Worm (Caenorhabditis elegans): Measurements from ENCODE around the gene lin-23.

lin-23 gene

ce11 chrII:6366696-6367095 is 4.4 kb upstream of the lin-23 start, which contains the start of gene ctsa-4.1:
Gene ctsa-4.1 (plus strand): TSS chrII:6366996.
- TF ChIP-seq F13C5.2 (tag; optimal IDR thresholded peaks at IDR 0.05): no peak
- TF ChIP-seq ets-7 (tag; optimal IDR thresholded peaks at IDR 0.05): no peak
- TF ChIP-seq scrt-1 (GFP tag; IDR thresholded peaks at IDR 0.05): no peak
- no peak for TF ChIP-seq ceh-36 (tag; optimal IDR thresholded peaks at IDR 0.05)
- no peak for TF ChIP-seq hnd-1 (tag; optimal IDR thresholded peaks at IDR 0.05)
- TF ChIP-seq hmg-4 (GFP tag; optimal IDR thresholded peaks at IDR 0.05): no peak
- TF ChIP-seq sea-1 (GFP tag; conservative IDR thresholded peaks at IDR 0.05): no peak
- no peak for TF ChIP-seq tbx-37 (GFP tag; conservative IDR thresholded peaks at IDR 0.05)
- no peak for TF ChIP-seq ceh-13 (GFP tag; optimal IDR thresholded peaks at IDR 0.05)
- no peak for TF ChIP-seq ama-1 (optimal IDR thresholded peaks at IDR 0.05)
- TF ChIP-seq tra-4 (tag; optimal IDR thresholded peaks at IDR 0.05): no peak
- TF ChIP-seq hmbx-1 (tag; optimal IDR thresholded peaks at IDR 0.05): no peak

DNA sequence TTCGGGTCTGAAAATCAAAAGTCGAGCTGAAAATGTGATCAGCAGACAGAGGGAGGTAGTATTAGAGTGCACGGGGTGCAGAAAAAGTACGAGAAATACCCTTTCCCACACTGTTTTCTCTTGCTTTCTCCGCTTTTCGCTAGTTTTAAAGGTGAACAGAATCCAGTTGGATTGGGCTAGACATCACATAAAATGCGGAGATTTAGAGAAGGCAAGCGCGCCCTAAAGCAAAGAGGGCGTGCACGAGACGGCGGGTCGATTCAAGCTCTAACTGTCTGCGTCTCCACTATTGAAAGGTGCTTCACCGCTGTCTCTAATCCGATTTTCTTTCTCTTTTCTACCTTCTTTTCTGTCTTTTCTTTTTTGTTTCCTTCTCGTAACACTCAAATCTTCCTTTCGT is 993 bp upstream of the lin-23 start:
- peak; percentile 27 for TF ChIP-seq ceh-36 (tag; optimal IDR thresholded peaks at IDR 0.05)
- no peak for TF ChIP-seq ets-7 (tag; optimal IDR thresholded peaks at IDR 0.05)
- TF ChIP-seq sea-1 (GFP tag; conservative IDR thresholded peaks at IDR 0.05): no peak
- no peak for TF ChIP-seq pes-1 (GFP tag; IDR thresholded peaks at IDR 0.05)
- TF ChIP-seq hmg-4 (GFP tag; optimal IDR thresholded peaks at IDR 0.05): peak; percentile 50

- TF ChIP-seq tbx-37 (GFP tag; conservative IDR thresholded peaks at IDR 0.05) (no peak), ceh-36 (tag; optimal IDR thresholded peaks at IDR 0.05) (no peak), tbx-11 (GFP tag; IDR thresholded peaks at IDR 0.05) (no peak), hmg-4 (GFP tag; optimal IDR thresholded peaks at IDR 0.05) (no peak), ama-1 (optimal IDR thresholded peaks at IDR 0.05) (no peak), F13C5.2 (tag; optimal IDR thresholded peaks at IDR 0.05) (no peak), sea-1 (GFP tag; conservative IDR thresholded peaks at IDR 0.05) (no peak), hmbx-1 (tag; optimal IDR thresholded peaks at IDR 0.05) (no peak), B0310.2 (tag; optimal IDR thresholded peaks at IDR 0.05) (no peak), aly-1 (tag; optimal IDR thresholded peaks at IDR 0.05) (no peak)
Measured at ce11 chrII:6373361-6373760, 2.3 kb downstream of the lin-23 start.

- TF ChIP-seq hmbx-1 (tag; optimal IDR thresholded peaks at IDR 0.05) (no peak), tra-4 (tag; optimal IDR thresholded peaks at IDR 0.05) (no peak), hnd-1 (tag; optimal IDR thresholded peaks at IDR 0.05) (no peak), B0310.2 (tag; optimal IDR thresholded peaks at IDR 0.05) (no peak), hmg-4 (GFP tag; optimal IDR thresholded peaks at IDR 0.05) (no peak), ama-1 (optimal IDR thresholded peaks at IDR 0.05) (no peak), ets-7 (tag; optimal IDR thresholded peaks at IDR 0.05) (no peak), scrt-1 (GFP tag; IDR thresholded peaks at IDR 0.05) (no peak), flt-1 (GFP tag; IDR thresholded peaks at IDR 0.05) (no peak), pes-1 (GFP tag; IDR thresholded peaks at IDR 0.05) (no peak), F13C5.2 (tag; optimal IDR thresholded peaks at IDR 0.05) (no peak), aly-1 (tag; optimal IDR thresholded peaks at IDR 0.05) (no peak), sea-1 (GFP tag; conservative IDR thresholded peaks at IDR 0.05) (no peak), tbx-11 (GFP tag; IDR thresholded peaks at IDR 0.05) (no peak), ceh-13 (GFP tag; optimal IDR thresholded peaks at IDR 0.05) (no peak), ceh-36 (tag; optimal IDR thresholded peaks at IDR 0.05) (no peak), tbx-37 (GFP tag; conservative IDR thresholded peaks at IDR 0.05) (no peak)
Measured at ce11 chrII:6374646-6375045, 3.5 kb downstream of the lin-23 start.

DNA sequence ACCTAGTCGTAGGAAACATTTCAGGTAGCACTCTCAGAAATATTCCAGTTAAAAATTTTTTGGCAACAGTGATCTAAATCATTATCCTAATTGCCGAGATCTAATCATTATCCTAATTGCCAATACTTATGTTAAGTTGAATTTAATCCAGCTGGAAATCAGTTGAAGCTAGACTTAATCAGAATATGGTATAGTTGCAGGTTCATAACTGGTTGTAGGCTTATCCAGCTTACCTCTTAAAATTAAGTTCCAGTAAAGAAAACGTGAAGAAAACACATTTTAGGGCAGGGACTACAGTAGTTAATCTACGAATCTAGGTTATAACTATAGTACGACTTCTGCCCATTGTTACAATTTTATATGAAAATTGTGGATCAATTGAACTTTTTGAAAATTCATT is 5.6 kb downstream of the lin-23 start:
- TF ChIP-seq ceh-36 (tag; optimal IDR thresholded peaks at IDR 0.05) (no peak), hmbx-1 (tag; optimal IDR thresholded peaks at IDR 0.05) (no peak), tbx-37 (GFP tag; conservative IDR thresholded peaks at IDR 0.05) (no peak), pes-1 (GFP tag; IDR thresholded peaks at IDR 0.05) (no peak), flt-1 (GFP tag; IDR thresholded peaks at IDR 0.05) (no peak), aly-1 (tag; optimal IDR thresholded peaks at IDR 0.05) (no peak), hnd-1 (tag; optimal IDR thresholded peaks at IDR 0.05) (no peak), scrt-1 (GFP tag; IDR thresholded peaks at IDR 0.05) (no peak), ama-1 (optimal IDR thresholded peaks at IDR 0.05) (no peak), tra-4 (tag; optimal IDR thresholded peaks at IDR 0.05) (no peak), hmg-4 (GFP tag; optimal IDR thresholded peaks at IDR 0.05) (no peak)

DNA sequence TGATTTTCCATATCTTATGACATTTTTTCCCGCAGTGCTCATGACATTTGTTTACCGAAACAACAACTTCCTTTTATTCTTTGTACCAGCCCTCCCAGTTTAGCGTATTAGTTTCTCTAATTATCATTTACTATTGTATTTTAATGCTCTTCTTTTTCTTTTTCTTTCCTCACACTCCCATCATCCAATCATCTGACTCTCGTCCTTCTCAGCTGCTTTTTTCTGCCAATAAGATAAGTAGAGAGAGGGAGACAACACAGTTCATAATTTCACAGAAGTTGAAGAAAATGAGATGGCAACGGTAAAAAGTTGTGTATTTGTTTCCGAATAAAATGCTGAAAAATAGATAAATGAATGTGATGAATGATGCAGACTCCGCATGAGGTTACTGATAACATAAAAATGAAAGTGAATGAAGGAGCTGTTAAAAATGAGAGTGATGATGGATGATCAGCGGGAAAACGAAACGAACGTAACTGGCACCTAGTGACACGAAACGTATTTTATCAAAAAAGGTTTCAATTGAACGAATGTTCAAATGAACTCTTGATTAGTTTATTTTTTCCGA is 6.4 kb downstream of the lin-23 start:
- TF ChIP-seq tbx-37 (GFP tag; conservative IDR thresholded peaks at IDR 0.05): no peak
- TF ChIP-seq pes-1 (GFP tag; IDR thresholded peaks at IDR 0.05): no peak
- no peak for TF ChIP-seq tra-4 (tag; optimal IDR thresholded peaks at IDR 0.05)

- TF ChIP-seq pes-1 (GFP tag; IDR thresholded peaks at IDR 0.05): no peak
- no peak for TF ChIP-seq hmg-4 (GFP tag; optimal IDR thresholded peaks at IDR 0.05)
- no peak for TF ChIP-seq ceh-13 (GFP tag; optimal IDR thresholded peaks at IDR 0.05)
- TF ChIP-seq F13C5.2 (tag; optimal IDR thresholded peaks at IDR 0.05): no peak
- TF ChIP-seq ets-7 (tag; optimal IDR thresholded peaks at IDR 0.05): no peak
- no peak for TF ChIP-seq tbx-11 (GFP tag; IDR thresholded peaks at IDR 0.05)
- no peak for TF ChIP-seq tra-4 (tag; optimal IDR thresholded peaks at IDR 0.05)
- TF ChIP-seq tbx-37 (GFP tag; conservative IDR thresholded peaks at IDR 0.05): no peak
- TF ChIP-seq sea-1 (GFP tag; conservative IDR thresholded peaks at IDR 0.05): no peak
- no peak for TF ChIP-seq B0310.2 (tag; optimal IDR thresholded peaks at IDR 0.05)
- no peak for TF ChIP-seq hmbx-1 (tag; optimal IDR thresholded peaks at IDR 0.05)
- no peak for TF ChIP-seq hnd-1 (tag; optimal IDR thresholded peaks at IDR 0.05)
- no peak for TF ChIP-seq scrt-1 (GFP tag; IDR thresholded peaks at IDR 0.05)
- no peak for TF ChIP-seq aly-1 (tag; optimal IDR thresholded peaks at IDR 0.05)
- TF ChIP-seq flt-1 (GFP tag; IDR thresholded peaks at IDR 0.05): no peak
- no peak for TF ChIP-seq ama-1 (optimal IDR thresholded peaks at IDR 0.05)
- TF ChIP-seq ceh-36 (tag; optimal IDR thresholded peaks at IDR 0.05): no peak
Measured at ce11 chrII:6379038-6379563, 8.0 kb downstream of the lin-23 start.

DNA sequence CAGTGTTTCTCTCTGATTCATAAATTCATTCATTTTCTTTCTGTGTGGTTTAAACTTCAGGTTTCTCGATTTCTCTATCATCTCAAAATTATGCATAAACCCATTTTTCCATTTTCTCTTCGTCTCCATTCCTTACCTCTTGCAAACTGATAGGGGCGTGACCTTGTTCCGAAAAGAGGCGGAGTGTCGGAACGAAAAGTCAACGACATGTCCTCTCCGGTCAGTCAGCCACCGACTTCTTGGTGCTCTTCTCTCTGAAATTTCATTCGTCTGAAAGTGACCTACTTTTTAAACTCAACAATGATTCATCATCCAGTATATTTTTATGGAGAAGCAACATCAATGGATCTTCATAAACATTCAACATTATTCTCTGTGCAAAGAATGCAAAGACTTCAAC is 9.8 kb downstream of the lin-23 start, which contains the start of gene F58F12.12:
F58F12.12 (plus strand) TSS at position 301 of the 400 bp plus-strand sequence.
- TF ChIP-seq tra-4 (tag; optimal IDR thresholded peaks at IDR 0.05): no peak
- TF ChIP-seq B0310.2 (tag; optimal IDR thresholded peaks at IDR 0.05): no peak
- TF ChIP-seq F13C5.2 (tag; optimal IDR thresholded peaks at IDR 0.05): no peak
- TF ChIP-seq hmbx-1 (tag; optimal IDR thresholded peaks at IDR 0.05): no peak
- no peak for TF ChIP-seq pes-1 (GFP tag; IDR thresholded peaks at IDR 0.05)
- no peak for TF ChIP-seq ets-7 (tag; optimal IDR thresholded peaks at IDR 0.05)
- no peak for TF ChIP-seq ceh-36 (tag; optimal IDR thresholded peaks at IDR 0.05)
- no peak for TF ChIP-seq sea-1 (GFP tag; conservative IDR thresholded peaks at IDR 0.05)
- TF ChIP-seq tbx-37 (GFP tag; conservative IDR thresholded peaks at IDR 0.05): no peak
- TF ChIP-seq ama-1 (optimal IDR thresholded peaks at IDR 0.05): no peak
- TF ChIP-seq aly-1 (tag; optimal IDR thresholded peaks at IDR 0.05): no peak

Data from whole organism, early embryonic.